Worm (Caenorhabditis elegans) whole organism, L3 larva: Measurements from ENCODE around the gene oig-8.

ENCODE experiments used
- R02D3.7 ChIP-seq: fragments of 150-350 bp; optimal IDR thresholded peaks from 2 replicates; lab custom pipeline; 2014; ENCODE audit warnings: missing biosample characterization, missing genetic modification characterization
- ZK546.5 ChIP-seq: sonication (generic microtip); optimal IDR thresholded peaks from 2 replicates; lab custom pipeline; 2017; ENCODE audit warnings: missing biosample characterization, missing genetic modification characterization
- ama-1 ChIP-seq: fragments of 150-350 bp; optimal IDR thresholded peaks from 2 replicates; lab custom pipeline; 2018
- ceh-82 ChIP-seq: fragments of 150-350 bp; optimal IDR thresholded peaks from 2 replicates; lab custom pipeline; 2014; ENCODE audit warnings: missing biosample characterization, missing genetic modification characterization
- elt-1 ChIP-seq: fragments of 150-350 bp; optimal IDR thresholded peaks from 2 replicates; lab custom pipeline; 2014; ENCODE audit warnings: missing biosample characterization, missing genetic modification characterization
- elt-2 ChIP-seq: sonication (generic microtip); optimal IDR thresholded peaks from 2 replicates; lab custom pipeline; 2016; ENCODE audit warnings: missing genetic modification reagents, mild to moderate bottlenecking, missing genetic modification characterization, missing compliant biosample characterization
- fkh-10 ChIP-seq: sonication (generic microtip); optimal IDR thresholded peaks from 2 replicates; lab custom pipeline; 2017; ENCODE audit warnings: missing biosample characterization, missing genetic modification reagents, missing genetic modification characterization
- jun-1 ChIP-seq: fragments of 150-350 bp; optimal IDR thresholded peaks from 2 replicates; lab custom pipeline; 2014; ENCODE audit warnings: missing biosample characterization, missing genetic modification reagents, missing genetic modification characterization
- lin-15B ChIP-seq: fragments of 150-350 bp; optimal IDR thresholded peaks from 2 replicates; lab custom pipeline; 2014; ENCODE audit warnings: missing biosample characterization, missing genetic modification characterization
- lin-39 ChIP-seq: fragments of 150-350 bp; optimal IDR thresholded peaks from 2 replicates; lab custom pipeline; 2018; ENCODE audit warnings: missing biosample characterization, missing genetic modification reagents, missing genetic modification characterization
- lsy-12 ChIP-seq: sonication (generic microtip); optimal IDR thresholded peaks from 2 replicates; lab custom pipeline; 2016; ENCODE audit warnings: mild to moderate bottlenecking, missing genetic modification characterization, missing compliant biosample characterization
- nfya-1 ChIP-seq: sonication (generic microtip); optimal IDR thresholded peaks from 2 replicates; lab custom pipeline; 2017; ENCODE audit warnings: missing genetic modification characterization, mild to moderate bottlenecking, missing compliant biosample characterization, antibody characterized with exemption, moderate library complexity; ENCODE audit not compliant: insufficient read depth
- nhr-12 ChIP-seq: fragments of 150-350 bp; optimal IDR thresholded peaks from 2 replicates; lab custom pipeline; 2014; ENCODE audit warnings: missing biosample characterization, missing genetic modification characterization
- nhr-237 ChIP-seq: fragments of 150-350 bp; optimal IDR thresholded peaks from 2 replicates; lab custom pipeline; 2014; ENCODE audit warnings: missing biosample characterization, missing genetic modification characterization
- pha-4 ChIP-seq: fragments of 150-350 bp; optimal IDR thresholded peaks from 2 replicates; lab custom pipeline; 2014; ENCODE audit warnings: missing biosample characterization, missing genetic modification reagents, missing genetic modification characterization
- skn-1 ChIP-seq: fragments of 150-350 bp; optimal IDR thresholded peaks from 2 replicates; lab custom pipeline; 2014; ENCODE audit warnings: missing biosample characterization, missing genetic modification characterization
- unc-62 ChIP-seq: fragments of 150-350 bp; sonication (generic microtip); optimal IDR thresholded peaks from 4 replicates; lab custom pipeline; 2014; ENCODE audit warnings: missing biosample characterization, missing genetic modification reagents, missing genetic modification characterization
- zag-1 ChIP-seq: fragments of 150-350 bp; optimal IDR thresholded peaks from 2 replicates; lab custom pipeline; 2014; ENCODE audit warnings: missing biosample characterization, missing genetic modification characterization
- ztf-11 ChIP-seq: fragments of 150-350 bp; optimal IDR thresholded peaks from 2 replicates; lab custom pipeline; 2014; ENCODE audit warnings: missing biosample characterization, missing genetic modification characterization

Gene oig-8

ce11 chrII:6598050-6598449, 50.9 kb downstream of the oig-8 start, which contains the start of gene dnj-8:
Gene dnj-8, minus strand, starts transcription at chrII:6598080.
- TF ChIP-seq pha-4 (peak; percentile 25), unc-62 (GFP tag; lab: Kevin White, UChicago) (no peak), lin-15B (peak; percentile 23), skn-1 (no peak), nfya-1 (tag; lab: Kevin White, UChicago) (peak; percentile 60), lin-39 (tag; lab: Kevin White, UChicago) (peak; percentile 66), ama-1 (peak; percentile 6), nhr-12 (tag; lab: Kevin White, UChicago) (no peak)

DNA sequence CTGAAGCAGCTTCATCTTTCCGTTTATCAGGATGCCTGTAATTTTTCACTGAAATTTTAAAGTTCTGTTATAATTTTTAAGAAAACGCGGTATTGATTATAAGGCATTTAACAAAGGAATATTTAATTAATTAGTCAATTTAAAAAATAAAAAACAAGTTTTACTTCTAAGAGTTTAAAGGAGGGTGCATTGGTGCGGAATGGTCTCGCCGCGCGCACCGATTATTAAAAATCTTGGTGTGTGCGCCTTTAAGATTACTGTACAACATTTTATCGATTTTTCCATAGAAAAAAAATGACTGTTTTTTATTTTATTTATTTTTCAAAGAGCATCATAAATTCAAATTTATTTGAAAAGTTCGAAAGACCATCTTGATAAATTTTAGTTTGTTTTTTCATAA, 51.4 kb downstream of the oig-8 start:
- TF ChIP-seq lsy-12 = no peak
- TF ChIP-seq nhr-12 (tag; lab: Kevin White, UChicago) = no peak
- no peak for TF ChIP-seq zag-1 (tag; lab: Kevin White, UChicago)
- TF ChIP-seq ZK546.5 (tag; lab: Kevin White, UChicago) = no peak
- TF ChIP-seq R02D3.7 (tag; lab: Kevin White, UChicago) = no peak
- no peak for TF ChIP-seq nhr-237 (tag; lab: Kevin White, UChicago)
- no peak for TF ChIP-seq nfya-1 (tag; lab: Kevin White, UChicago)
- TF ChIP-seq ztf-11 (tag; lab: Kevin White, UChicago) = no peak
- no peak for TF ChIP-seq elt-2
- TF ChIP-seq elt-1 (tag; lab: Kevin White, UChicago) = no peak
- TF ChIP-seq jun-1 = no peak
- no peak for TF ChIP-seq ceh-82 (tag; lab: Kevin White, UChicago)
- no peak for TF ChIP-seq fkh-10 (GFP tag; lab: Kevin White, UChicago)
- TF ChIP-seq, all 47 proteins: peak for 0
